Worm (Caenorhabditis elegans): ENCODE results near the gene grl-27.
"Not testable (repeated sequence)": the region's sequence is repeated elsewhere in the genome, so short reads cannot be mapped to it uniquely, and the experiment has no call there.

Gene grl-27

DNA sequence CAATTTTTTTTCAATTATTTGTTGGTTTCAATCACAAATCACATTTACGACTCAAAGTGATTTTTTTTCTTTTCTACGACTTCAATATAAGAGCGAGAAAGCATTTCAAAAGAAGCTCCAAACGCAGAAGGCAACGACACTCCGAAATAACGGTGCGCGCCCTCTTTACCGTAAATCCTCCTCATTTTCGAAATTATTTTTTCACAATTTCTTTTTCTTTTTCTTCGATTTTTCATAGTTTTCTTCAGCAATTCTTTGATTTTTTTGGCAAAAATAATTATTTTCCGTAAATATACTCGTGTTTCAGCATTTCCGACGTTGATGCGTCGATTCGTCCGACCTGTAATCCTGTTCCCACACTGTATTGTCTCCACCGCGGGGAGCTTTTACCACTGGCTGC is 5.0 kb downstream of the grl-27 start, which contains the start of gene F40C5.2:
F40C5.2 (plus strand) TSS at position 301 of the 400 bp plus-strand sequence.
- TF ChIP-seq F13H6.1 (tag; optimal IDR thresholded peaks at IDR 0.05); T23F11.4 (GFP tag; optimal IDR thresholded peaks at IDR 0.05); C08G9.2 (tag; optimal IDR thresholded peaks at IDR 0.05): not testable (repeated sequence)

DNA sequence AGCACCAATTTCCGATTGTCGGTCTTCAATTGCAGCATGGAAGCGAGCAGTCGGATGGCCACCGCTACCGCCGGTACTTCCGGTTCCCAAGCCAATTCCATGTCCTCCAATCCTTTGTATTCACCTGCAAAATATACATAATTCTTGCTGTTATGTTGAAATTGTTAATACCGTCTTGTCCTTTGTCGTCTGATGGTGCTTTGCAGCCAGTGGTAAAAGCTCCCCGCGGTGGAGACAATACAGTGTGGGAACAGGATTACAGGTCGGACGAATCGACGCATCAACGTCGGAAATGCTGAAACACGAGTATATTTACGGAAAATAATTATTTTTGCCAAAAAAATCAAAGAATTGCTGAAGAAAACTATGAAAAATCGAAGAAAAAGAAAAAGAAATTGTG is 11.3 kb downstream of the grl-27 start, which contains the start of gene T24A6.17:
T24A6.17 (minus strand) TSS at position 101 of the 400 bp plus-strand sequence.
- TF ChIP-seq hlh-15, sdc-2, unc-86 (tag; optimal IDR thresholded peaks at IDR 0.05): not testable (repeated sequence)

DNA sequence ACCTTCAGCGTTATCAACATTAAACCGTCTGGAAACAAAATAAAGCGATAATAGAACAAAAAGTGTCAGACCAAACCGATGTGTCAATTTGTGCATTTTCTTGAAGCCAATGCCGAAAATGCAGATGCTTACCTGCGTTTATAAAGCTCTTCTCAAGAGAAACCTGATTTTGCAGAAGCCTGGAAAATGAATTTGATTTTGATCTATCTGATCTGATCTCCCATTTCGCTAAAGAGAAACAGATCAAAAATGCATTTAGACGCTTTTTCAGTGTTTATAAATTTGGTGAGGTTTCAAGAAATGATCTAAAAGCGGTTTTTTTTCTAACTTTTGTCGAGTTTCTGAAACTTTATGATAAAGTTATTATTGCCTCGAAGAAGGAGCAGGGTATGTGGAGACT is 12.8 kb downstream of the grl-27 start, which contains the start of gene T24A6.16:
T24A6.16 (minus strand) TSS at position 101 of the 400 bp plus-strand sequence.
- TF ChIP-seq dmd-4 (tag; optimal IDR thresholded peaks at IDR 0.05; ENCODE audit: borderline replicate concordance); ets-4 (tag; optimal IDR thresholded peaks at IDR 0.05); ceh-22 (tag; optimal IDR thresholded peaks at IDR 0.05): not testable (repeated sequence)

DNA sequence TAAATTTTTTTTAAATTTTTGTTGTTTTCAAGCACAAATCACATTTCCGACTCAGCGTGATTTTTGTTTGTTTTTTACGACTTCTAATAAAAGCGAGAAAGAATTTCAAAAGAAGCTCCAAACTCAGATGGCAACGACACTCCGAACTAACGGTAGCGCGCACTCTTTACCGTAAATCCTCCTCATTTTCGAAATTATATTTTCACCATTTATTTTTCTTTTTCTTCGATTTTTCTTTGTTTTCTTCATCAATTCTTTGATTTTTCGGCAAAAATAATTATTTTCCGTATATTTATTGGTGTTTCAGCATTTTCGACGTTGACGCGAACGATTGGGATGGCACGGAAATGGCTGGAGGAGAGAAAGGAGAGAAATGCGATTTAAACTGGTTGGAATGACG is 16.9 kb downstream of the grl-27 start, which contains the start of gene T24A6.1:
T24A6.1 (plus strand) TSS at position 301 of the 400 bp plus-strand sequence.
- TF ChIP-seq ceh-48 (tag; optimal IDR thresholded peaks at IDR 0.05); hlh-8 (tag; optimal IDR thresholded peaks at IDR 0.05); K09A11.1 (tag; optimal IDR thresholded peaks at IDR 0.05; ENCODE audit: insufficient read depth): not testable (repeated sequence)

DNA sequence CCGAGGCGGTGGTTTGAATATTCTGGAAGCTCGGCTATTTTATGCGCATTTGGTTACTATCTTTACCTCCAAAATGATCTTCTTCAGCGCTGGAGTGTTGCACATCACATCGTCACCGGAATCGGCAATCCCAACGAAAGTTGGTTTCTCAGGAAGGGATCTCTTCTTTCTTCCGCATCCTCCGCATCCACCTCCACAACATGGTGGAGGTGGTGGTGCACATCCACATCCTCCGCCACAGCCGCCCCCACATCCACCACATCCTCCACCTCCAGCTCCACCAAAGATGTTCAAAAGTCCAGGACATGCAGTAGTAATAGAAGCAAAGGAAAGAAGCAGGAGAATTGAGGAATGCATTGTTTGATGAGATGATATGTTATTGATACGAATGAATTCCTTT is 18.2 kb downstream of the grl-27 start, which contains the start of gene grl-31:
grl-31 (minus strand) TSS at position 357 of the 400 bp plus-strand sequence.
- TF ChIP-seq nfya-1 (tag; optimal IDR thresholded peaks at IDR 0.05), result no peak
- no peak for TF ChIP-seq fax-1 (tag; optimal IDR thresholded peaks at IDR 0.05)
- no peak for TF ChIP-seq ceh-24 (tag; optimal IDR thresholded peaks at IDR 0.05)
- no peak for TF ChIP-seq unc-86 (tag; optimal IDR thresholded peaks at IDR 0.05)
- TF ChIP-seq ttx-3 (tag; optimal IDR thresholded peaks at IDR 0.05), result no peak
- TF ChIP-seq pqm-1 (tag; optimal IDR thresholded peaks at IDR 0.05), result no peak
- TF ChIP-seq pag-3 (tag; optimal IDR thresholded peaks at IDR 0.05; ENCODE audit: borderline replicate concordance), result no peak
- TF ChIP-seq ceh-34 (tag; optimal IDR thresholded peaks at IDR 0.05), result no peak
- no peak for TF ChIP-seq ceh-22 (tag; optimal IDR thresholded peaks at IDR 0.05)
- TF ChIP-seq ceh-19 (GFP tag; optimal IDR thresholded peaks at IDR 0.05), result no peak
- no peak for TF ChIP-seq sox-2 (GFP tag; IDR thresholded peaks at IDR 0.05)
- no peak for TF ChIP-seq ama-1 (optimal IDR thresholded peaks at IDR 0.05)
- no peak for TF ChIP-seq unc-42 (tag; optimal IDR thresholded peaks at IDR 0.05)
- no peak for TF ChIP-seq syd-9 (tag; optimal IDR thresholded peaks at IDR 0.05)
- no peak for TF ChIP-seq tbx-7 (tag; optimal IDR thresholded peaks at IDR 0.05)
- no peak for TF ChIP-seq hlh-15 (tag; optimal IDR thresholded peaks at IDR 0.05)
- TF ChIP-seq lim-6 (tag; optimal IDR thresholded peaks at IDR 0.05), result no peak

DNA sequence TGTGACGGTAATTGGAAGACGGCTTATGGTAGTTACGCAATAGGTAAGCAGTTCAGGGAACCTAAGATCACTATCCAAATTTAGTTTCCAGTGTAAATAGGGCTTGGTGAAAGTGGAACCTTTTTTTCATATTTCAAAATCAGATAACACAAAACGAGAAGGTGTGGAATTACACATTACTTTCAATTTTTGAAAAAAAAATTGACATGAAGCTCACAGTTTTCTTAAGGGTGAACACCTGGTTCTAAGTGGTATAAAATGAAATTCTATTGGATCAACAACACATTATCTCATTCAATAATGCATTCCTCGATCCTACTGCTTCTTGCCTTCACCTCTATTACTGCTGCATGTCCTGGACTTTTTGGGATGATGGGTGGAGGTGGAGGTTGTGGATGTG is 19.7 kb downstream of the grl-27 start, which contains the start of gene grl-30:
grl-30 (plus strand) TSS at position 301 of the 400 bp plus-strand sequence.
- TF ChIP-seq unc-86 (tag; optimal IDR thresholded peaks at IDR 0.05), result no peak
- TF ChIP-seq ceh-22 (tag; optimal IDR thresholded peaks at IDR 0.05), result no peak
- TF ChIP-seq pat-9 (tag; optimal IDR thresholded peaks at IDR 0.05), result no peak
- no peak for TF ChIP-seq K02D7.2 (tag; optimal IDR thresholded peaks at IDR 0.05)
- TF ChIP-seq pag-3 (tag; optimal IDR thresholded peaks at IDR 0.05; ENCODE audit: borderline replicate concordance), result no peak
- TF ChIP-seq unc-55 (GFP tag; optimal IDR thresholded peaks at IDR 0.05), result no peak
- no peak for TF ChIP-seq ahr-1 (tag; optimal IDR thresholded peaks at IDR 0.05)
- TF ChIP-seq nfya-1 (tag; optimal IDR thresholded peaks at IDR 0.05), result no peak

Measured in whole organism, late embryonic.